Worm (Caenorhabditis elegans) whole organism, mixed stage, embryonic: Measurements from ENCODE around the gene C05C9.1.

Experiments
- M03D4.4 ChIP-seq: sonication (generic microtip); optimal IDR thresholded peaks from 2 replicates; lab custom pipeline; 2017; ENCODE audit warnings: mild to moderate bottlenecking, missing genetic modification characterization, missing compliant biosample characterization
- bed-3 ChIP-seq: fragments of 200-800 bp; sonication (Bioruptor generic); optimal IDR thresholded peaks from 3 replicates; lab custom pipeline; 2018; ENCODE audit warnings: mild to moderate bottlenecking, missing genetic modification characterization, moderate library complexity, missing compliant biosample characterization
- ztf-11 ChIP-seq: fragments of 150-350 bp; optimal IDR thresholded peaks from 2 replicates; lab custom pipeline; 2014; ENCODE audit warnings: missing biosample characterization, missing genetic modification characterization

DNA sequence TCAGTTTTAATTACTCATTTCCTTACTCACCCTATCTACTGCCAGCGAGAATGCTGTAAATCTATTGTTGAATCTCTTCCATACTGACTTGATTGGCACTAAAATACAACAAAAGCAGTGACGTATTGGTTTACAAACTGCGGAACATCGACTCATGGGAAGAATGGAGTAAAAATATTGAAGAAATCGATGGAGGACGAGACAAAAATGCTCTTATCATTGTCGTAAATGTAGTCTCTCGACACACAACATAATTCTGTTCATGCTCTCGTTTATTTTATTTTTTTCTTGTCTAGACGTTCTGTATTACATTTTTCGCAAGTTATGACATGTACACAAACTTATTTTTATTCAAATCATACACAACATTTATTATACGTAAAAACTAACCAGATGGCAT lies 43.1 kb downstream of the C05C9.1 start, which contains the start of gene C34F6.11:
- TF ChIP-seq bed-3 (GFP tag; lab: Kevin White, UChicago) (no peak), M03D4.4 (tag; lab: Kevin White, UChicago) (no peak), ztf-11 (tag; lab: Kevin White, UChicago) (no peak)
